Worm (Caenorhabditis elegans) whole organism, midembryonic: ENCODE data around the gene cap-1.

Source experiments
- flt-1 ChIP-seq: fragments of 200-800 bp; sonication (Bioruptor generic); IDR thresholded peaks from 2 replicates; pipeline ENCODE4 v1.3.6; 2022; ENCODE audit warnings: missing genetic modification characterization, missing compliant biosample characterization
- klf-2 ChIP-seq: fragments of 200-800 bp; sonication (Bioruptor generic); conservative IDR thresholded peaks from 2 replicates; pipeline ENCODE4 v1.3.6; 2022; ENCODE audit warnings: missing genetic modification reagents, missing genetic modification characterization, missing compliant biosample characterization

DNA sequence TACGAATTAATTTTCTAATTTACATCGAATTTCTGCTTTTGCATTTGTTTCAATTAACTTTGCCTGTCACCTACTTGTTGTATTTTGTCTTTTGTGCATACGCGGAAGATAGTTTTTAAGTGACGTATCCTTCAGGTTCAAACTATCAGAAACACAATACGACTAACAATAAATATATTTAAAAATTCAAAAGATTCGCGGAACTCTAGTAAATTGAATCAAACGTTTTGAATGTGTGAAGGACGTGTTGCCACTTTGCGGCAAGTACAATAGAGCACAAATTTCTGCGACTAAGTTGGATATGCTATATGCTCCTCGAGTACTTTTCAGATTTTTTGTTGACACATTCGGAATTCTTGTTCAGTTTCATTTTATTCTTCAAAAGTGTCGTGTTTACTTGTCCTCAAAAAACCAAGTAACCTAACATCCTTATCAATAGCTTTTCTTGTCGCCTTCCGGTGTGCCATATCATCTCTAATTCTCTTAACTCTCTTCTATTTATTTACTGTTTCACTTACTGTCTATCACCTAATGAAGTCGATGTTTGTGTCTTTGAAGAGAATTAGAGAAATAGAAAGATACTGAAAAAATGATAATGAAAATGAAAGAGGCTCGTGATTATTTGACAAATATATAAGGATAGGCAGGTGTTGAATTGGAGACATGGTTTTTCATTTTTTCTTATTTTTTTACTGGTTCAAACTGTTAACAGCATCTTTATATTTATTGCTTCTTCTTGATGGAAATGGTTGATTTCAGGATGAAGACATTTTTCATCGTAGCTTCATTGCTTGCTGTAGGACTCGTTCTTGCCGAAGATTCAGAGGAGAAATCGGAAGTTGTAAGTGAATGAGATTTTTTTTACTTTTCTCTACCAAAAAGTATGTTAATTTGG, 41.2 kb downstream of the cap-1 start, which contains the start of gene srlf-7:
- no peak for TF ChIP-seq flt-1
- no peak for TF ChIP-seq klf-2
